Worm (Caenorhabditis elegans) whole organism, L2 larva: Measurements from ENCODE around the gene C16D9.9.
A peak's percentile ranks its signal among the peaks of the same experiment; 100 is the strongest.

Experiments
- C34F6.9 ChIP-seq: fragments of 150-350 bp; optimal IDR thresholded peaks from 2 replicates; lab custom pipeline; 2014; ENCODE audit warnings: missing biosample characterization, missing genetic modification characterization
- F13H6.1 ChIP-seq: sonication (generic microtip); optimal IDR thresholded peaks from 2 replicates; lab custom pipeline; 2016; ENCODE audit warnings: missing genetic modification characterization, missing compliant biosample characterization
- alr-1 ChIP-seq: fragments of 150-350 bp; optimal IDR thresholded peaks from 2 replicates; lab custom pipeline; 2014; ENCODE audit warnings: missing biosample characterization, missing genetic modification characterization
- ama-1 ChIP-seq: fragments of 150-350 bp; optimal IDR thresholded peaks from 2 replicates; lab custom pipeline; 2018; ENCODE audit warnings: inconsistent platforms
- blmp-1 ChIP-seq: sonication (generic microtip); optimal IDR thresholded peaks from 2 replicates; lab custom pipeline; 2017; ENCODE audit warnings: missing genetic modification characterization, mild to moderate bottlenecking, missing compliant biosample characterization, antibody characterized with exemption, moderate library complexity; ENCODE audit not compliant: insufficient read depth
- ceh-16 ChIP-seq: fragments of 150-350 bp; optimal IDR thresholded peaks from 2 replicates; lab custom pipeline; 2014; ENCODE audit warnings: missing biosample characterization, missing genetic modification characterization
- ceh-82 ChIP-seq: fragments of 150-350 bp; optimal IDR thresholded peaks from 2 replicates; lab custom pipeline; 2014; ENCODE audit warnings: missing biosample characterization, missing genetic modification characterization
- crh-2 ChIP-seq: sonication (generic microtip); optimal IDR thresholded peaks from 2 replicates; lab custom pipeline; 2017; ENCODE audit warnings: missing biosample characterization, missing genetic modification characterization
- dmd-4 ChIP-seq: sonication (generic microtip); optimal IDR thresholded peaks from 2 replicates; lab custom pipeline; 2017; ENCODE audit warnings: missing biosample characterization, missing genetic modification characterization
- fos-1 ChIP-seq: fragments of 150-350 bp; optimal IDR thresholded peaks from 2 replicates; lab custom pipeline; 2014; ENCODE audit warnings: missing biosample characterization, missing genetic modification characterization
- lin-11 ChIP-seq: fragments of 150-350 bp; sonication (generic microtip); optimal IDR thresholded peaks from 2 replicates; lab custom pipeline; 2014; ENCODE audit warnings: missing biosample characterization, missing genetic modification characterization, inconsistent platforms, mixed read lengths
- lin-13 ChIP-seq: fragments of 150-350 bp; optimal IDR thresholded peaks from 2 replicates; lab custom pipeline; 2014; ENCODE audit warnings: missing biosample characterization, missing genetic modification reagents, missing genetic modification characterization
- lin-39 ChIP-seq: fragments of 150-350 bp; optimal IDR thresholded peaks from 2 replicates; lab custom pipeline; 2014; ENCODE audit warnings: missing biosample characterization, missing genetic modification reagents, missing genetic modification characterization
- mab-5 ChIP-seq: fragments of 150-350 bp; optimal IDR thresholded peaks from 2 replicates; lab custom pipeline; 2014; ENCODE audit warnings: missing biosample characterization, missing genetic modification characterization
- mdl-1 ChIP-seq, 2 experiments: fragments of 150-350 bp in 1 of 2; sonication (generic microtip) in 1 of 2; optimal IDR thresholded peaks; 2 replicates each; lab custom pipeline; 2017; ENCODE audit warnings: missing biosample characterization in 2 of 2, missing genetic modification characterization in 2 of 2
- nhr-10 ChIP-seq: sonication (generic microtip); optimal IDR thresholded peaks from 2 replicates; lab custom pipeline; 2017; ENCODE audit warnings: missing biosample characterization, missing genetic modification characterization
- nhr-11 ChIP-seq: fragments of 150-350 bp; optimal IDR thresholded peaks from 2 replicates; lab custom pipeline; 2014; ENCODE audit warnings: missing biosample characterization, missing genetic modification characterization
- nhr-12 ChIP-seq: fragments of 150-350 bp; optimal IDR thresholded peaks from 2 replicates; lab custom pipeline; 2014; ENCODE audit warnings: missing biosample characterization, missing genetic modification characterization
- nhr-21 ChIP-seq: fragments of 150-350 bp; optimal IDR thresholded peaks from 2 replicates; lab custom pipeline; 2014; ENCODE audit warnings: missing biosample characterization, missing genetic modification characterization
- nhr-25 ChIP-seq: fragments of 150-350 bp; sonication (generic microtip); optimal IDR thresholded peaks from 3 replicates; lab custom pipeline; 2014; ENCODE audit warnings: missing biosample characterization, missing genetic modification characterization
- nhr-6 ChIP-seq: fragments of 150-350 bp; optimal IDR thresholded peaks from 2 replicates; lab custom pipeline; 2014; ENCODE audit warnings: missing biosample characterization, missing genetic modification characterization
- peb-1 ChIP-seq: fragments of 150-350 bp; optimal IDR thresholded peaks from 2 replicates; lab custom pipeline; 2014; ENCODE audit warnings: missing biosample characterization, missing genetic modification characterization
- sem-4 ChIP-seq: fragments of 150-350 bp; optimal IDR thresholded peaks from 2 replicates; lab custom pipeline; 2014; ENCODE audit warnings: missing biosample characterization, missing genetic modification reagents, missing genetic modification characterization
- skn-1 ChIP-seq: sonication (generic microtip); optimal IDR thresholded peaks from 2 replicates; lab custom pipeline; 2017; ENCODE audit warnings: missing biosample characterization, missing genetic modification characterization
- sma-9 ChIP-seq, 2 experiments: fragments of 150-350 bp in 1 of 2; sonication (generic microtip) in 1 of 2; optimal IDR thresholded peaks; 2 replicates each; lab custom pipeline; 2014 to 2016; ENCODE audit warnings: missing genetic modification characterization in 2 of 2, mild to moderate bottlenecking in 1 of 2, missing biosample characterization in 1 of 2, missing compliant biosample characterization in 1 of 2, missing genetic modification reagents in 1 of 2, moderate library complexity in 1 of 2
- snpc-4 ChIP-seq: fragments of 150-350 bp; optimal IDR thresholded peaks from 2 replicates; lab custom pipeline; 2014; ENCODE audit warnings: missing biosample characterization, missing genetic modification characterization
- unc-39 ChIP-seq: fragments of 150-350 bp; optimal IDR thresholded peaks from 2 replicates; lab custom pipeline; 2014; ENCODE audit warnings: missing biosample characterization, missing genetic modification characterization
- unc-55 ChIP-seq: fragments of 150-350 bp; sonication (generic microtip); optimal IDR thresholded peaks from 3 replicates; lab custom pipeline; 2014; ENCODE audit warnings: missing biosample characterization, missing genetic modification reagents, missing genetic modification characterization
- unc-62 ChIP-seq: fragments of 150-350 bp; optimal IDR thresholded peaks from 2 replicates; lab custom pipeline; 2014; ENCODE audit warnings: missing biosample characterization, missing genetic modification reagents, missing genetic modification characterization
- zag-1 ChIP-seq: fragments of 150-350 bp; optimal IDR thresholded peaks from 2 replicates; lab custom pipeline; 2014; ENCODE audit warnings: missing biosample characterization, missing genetic modification characterization
- ztf-1 ChIP-seq: fragments of 200-800 bp; sonication (Bioruptor generic); conservative IDR thresholded peaks from 2 replicates; pipeline ENCODE4 v1.3.6; 2022; ENCODE audit warnings: missing genetic modification characterization, missing compliant biosample characterization
- ztf-11 ChIP-seq: sonication (generic microtip); optimal IDR thresholded peaks from 2 replicates; lab custom pipeline; 2017; ENCODE audit warnings: missing biosample characterization, missing genetic modification characterization

The C16D9.9 gene

ce11 chrV:8284800-8285199 lies 20.8 kb downstream of the C16D9.9 start, which contains the start of gene slc-17.5:
slc-17.5 (minus strand) TSS chrV:8284900.
- TF ChIP-seq nhr-11, result no peak
- TF ChIP-seq alr-1 (tag; lab: Kevin White, UChicago), result no peak
- TF ChIP-seq unc-62, result no peak
- no peak for TF ChIP-seq nhr-21 (tag; lab: Kevin White, UChicago)
- no peak for TF ChIP-seq nhr-10 (tag; lab: Kevin White, UChicago)
- no peak for TF ChIP-seq unc-39
- TF ChIP-seq mdl-1 (tag; optimal IDR thresholded peaks at IDR 0.05; lab: Kevin White, UChicago), result no peak
- TF ChIP-seq fos-1 (tag; lab: Kevin White, UChicago), result no peak
- no peak for TF ChIP-seq nhr-12 (tag; lab: Kevin White, UChicago)
- no peak for TF ChIP-seq unc-55 (GFP tag; lab: Kevin White, UChicago)
- no peak for TF ChIP-seq blmp-1
- TF ChIP-seq ceh-82 (tag; lab: Kevin White, UChicago), result no peak
- TF ChIP-seq, all 48 proteins: peak for 0

- TF ChIP-seq nhr-6 (tag; lab: Kevin White, UChicago), result no peak
- no peak for TF ChIP-seq ceh-16 (tag; lab: Kevin White, UChicago)
- peak; percentile 28 for TF ChIP-seq fos-1 (tag; lab: Kevin White, UChicago)
Observed at ce11 chrV:8285455-8285854, 21.4 kb downstream of the C16D9.9 start.

DNA sequence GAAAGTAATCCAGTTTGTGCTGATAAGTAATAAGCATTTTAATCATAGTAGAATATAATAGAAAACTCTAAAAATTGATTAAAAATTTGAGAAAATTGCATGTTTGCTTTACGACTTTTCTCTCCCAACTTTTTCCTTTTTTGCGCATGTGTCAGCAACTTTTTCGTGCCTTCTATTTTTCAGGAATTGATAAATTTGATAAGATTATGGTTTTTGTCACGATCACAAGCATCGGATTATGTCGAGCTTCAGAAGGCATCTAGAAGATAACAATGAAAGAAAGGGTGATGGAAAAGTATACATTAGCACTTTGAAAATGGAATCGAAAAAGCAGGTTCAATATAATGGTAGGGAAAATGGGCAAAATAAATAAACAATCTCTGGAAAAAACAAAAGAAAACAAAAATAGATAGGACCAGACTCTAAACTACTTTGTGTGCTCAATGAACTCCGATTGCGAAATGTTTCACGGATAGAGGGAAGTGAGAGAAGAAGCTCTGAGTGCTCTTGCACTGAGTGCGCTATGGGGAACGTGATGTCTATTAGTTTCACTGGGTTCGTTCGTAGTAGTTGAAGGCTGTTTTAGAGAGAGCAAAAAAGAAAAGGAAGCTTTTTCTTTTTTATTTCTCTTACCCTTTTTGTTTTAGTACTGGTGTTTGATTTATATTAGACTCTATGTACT lies 24.2 kb downstream of the C16D9.9 start:
- TF ChIP-seq sem-4 (tag; lab: Kevin White, UChicago), result no peak
- TF ChIP-seq lin-39 (tag; lab: Kevin White, UChicago), result no peak
- no peak for TF ChIP-seq F13H6.1 (tag; lab: Kevin White, UChicago)
- TF ChIP-seq peb-1 (tag; lab: Kevin White, UChicago), result no peak
- TF ChIP-seq snpc-4, result no peak
- TF ChIP-seq nhr-6 (tag; lab: Kevin White, UChicago), result peak; percentile 7
- TF ChIP-seq ceh-82 (tag; lab: Kevin White, UChicago), result no peak
- TF ChIP-seq unc-62, result no peak
- no peak for TF ChIP-seq ztf-1 (GFP tag; lab: Robert Waterston, UW)
- no peak for TF ChIP-seq ceh-16 (tag; lab: Kevin White, UChicago)
- TF ChIP-seq zag-1, result peak; percentile 24
- TF ChIP-seq sma-9 (GFP tag; optimal IDR thresholded peaks at IDR 0.05; lab: Kevin White, UChicago), result peak; percentile 98
- TF ChIP-seq sma-9 (tag; optimal IDR thresholded peaks at IDR 0.05; lab: Kevin White, UChicago), result no peak
- TF ChIP-seq lin-13 (GFP tag; lab: Kevin White, UChicago), result no peak
- TF ChIP-seq fos-1 (tag; lab: Kevin White, UChicago), result no peak
- TF ChIP-seq ama-1 (lab: Kevin White, UChicago), result no peak
- TF ChIP-seq lin-11 (tag; lab: Kevin White, UChicago), result no peak
- peak; percentile 45 for TF ChIP-seq C34F6.9 (tag; lab: Kevin White, UChicago)
- no peak for TF ChIP-seq skn-1 (tag; lab: Kevin White, UChicago)
- TF ChIP-seq crh-2, result no peak
- no peak for TF ChIP-seq mab-5 (tag; lab: Kevin White, UChicago)
- TF ChIP-seq mdl-1 (tag; optimal IDR thresholded peaks at IDR 0.05; lab: Kevin White, UChicago), result peak in 1 of 2 experiments; percentile 64

ce11 chrV:8291764-8292163 lies 27.7 kb downstream of the C16D9.9 start, which contains the start of gene srg-33:
srg-33 (plus strand) TSS chrV:8292064.
- TF ChIP-seq lin-13 (GFP tag; lab: Kevin White, UChicago) (no peak), peb-1 (tag; lab: Kevin White, UChicago) (no peak), lin-11 (tag; lab: Kevin White, UChicago) (no peak), sem-4 (tag; lab: Kevin White, UChicago) (no peak), nhr-25 (no peak)

DNA sequence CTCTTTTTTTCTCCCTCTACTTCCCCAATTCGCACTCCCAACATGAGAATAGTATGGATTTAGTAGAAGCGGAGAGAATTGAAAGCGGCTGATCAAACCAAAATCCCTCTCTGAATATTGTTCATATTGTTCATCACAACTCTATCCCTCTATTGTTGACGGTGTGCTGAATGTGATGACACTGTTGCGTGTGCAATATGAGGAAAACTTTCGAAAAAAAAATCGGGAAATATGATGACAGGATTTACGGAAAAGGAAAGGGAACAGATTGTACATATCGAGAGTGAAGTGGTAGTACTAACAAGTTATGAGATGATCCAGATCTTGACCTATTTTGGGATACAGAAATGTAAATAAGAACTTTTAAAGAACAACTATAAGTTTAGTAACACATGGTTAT lies 31.8 kb downstream of the C16D9.9 start, which contains the start of gene smex-1:
TSS of gene smex-1 (minus strand) at position 101 of the 400 bp plus-strand sequence.
- TF ChIP-seq ztf-11 (tag; lab: Kevin White, UChicago), result no peak
- TF ChIP-seq ceh-82 (tag; lab: Kevin White, UChicago), result no peak
- TF ChIP-seq blmp-1, result no peak
- TF ChIP-seq dmd-4 (tag; lab: Kevin White, UChicago), result no peak
- TF ChIP-seq nhr-25, result no peak
- TF ChIP-seq nhr-21 (tag; lab: Kevin White, UChicago), result no peak
- no peak for TF ChIP-seq nhr-11
- TF ChIP-seq peb-1 (tag; lab: Kevin White, UChicago), result no peak
- no peak for TF ChIP-seq nhr-10 (tag; lab: Kevin White, UChicago)
- TF ChIP-seq sem-4 (tag; lab: Kevin White, UChicago), result no peak
